Fruit fly (Drosophila melanogaster): ENCODE data around the gene Grip71.

Gene Grip71

dm6 chr2L:18708239-18708891 lies at the start of gene Grip71, which contains the start of gene Faf2 (continued):
- peak in 1 of 2 experiments; percentile 93 for TF ChIP-seq bsh (GFP tag; optimal IDR thresholded peaks at IDR 0.05)
- TF ChIP-seq Oaz (GFP tag; IDR thresholded peaks at IDR 0.05), result peak; percentile 89
- TF ChIP-seq CG15696 (tag; optimal IDR thresholded peaks at IDR 0.05), result peak; percentile 89
- TF ChIP-seq CG6854 (GFP tag; optimal IDR thresholded peaks at IDR 0.05), result no peak
- TF ChIP-seq CG16863 (GFP tag; optimal IDR thresholded peaks at IDR 0.05), result peak; percentile 76
- peak; percentile 86 for TF ChIP-seq CG8924 (tag; optimal IDR thresholded peaks at IDR 0.05)
- TF ChIP-seq dysf (GFP tag; IDR thresholded peaks at IDR 0.05), result peak; percentile 95
- peak; percentile 94 for TF ChIP-seq CG2120 (GFP tag; optimal IDR thresholded peaks at IDR 0.05)
- peak in 1 of 2 experiments; percentile 22 for TF ChIP-seq tll (GFP tag; optimal IDR thresholded peaks at IDR 0.05)
- TF ChIP-seq bab2 (GFP tag; optimal IDR thresholded peaks at IDR 0.05), result peak; percentile 89
- TF ChIP-seq so (GFP tag; IDR thresholded peaks at IDR 0.05), result peak; percentile 88
- TF ChIP-seq maf-S (GFP tag; optimal IDR thresholded peaks at IDR 0.05), result peak; percentile 81
- peak; percentile 87 for TF ChIP-seq nom (GFP tag; optimal IDR thresholded peaks at IDR 0.05)
- TF ChIP-seq jumu (GFP tag; optimal IDR thresholded peaks at IDR 0.05), result peak; percentile 80
- peak; percentile 97 for TF ChIP-seq CG34422 (GFP tag; IDR thresholded peaks at IDR 0.05)
- peak; percentile 17 for TF ChIP-seq cwo (GFP tag; optimal IDR thresholded peaks at IDR 0.05)
- TF ChIP-seq knrl (GFP tag; IDR thresholded peaks at IDR 0.05; ENCODE audit: partially characterized antibody), result peak; percentile 66
- TF ChIP-seq lab (GFP tag; optimal IDR thresholded peaks at IDR 0.05), result peak; percentile 85
- TF ChIP-seq CoRest (tag; optimal IDR thresholded peaks at IDR 0.05), result peak; percentile 96
- peak; percentile 83 for TF ChIP-seq sd (tag; optimal IDR thresholded peaks at IDR 0.05)
- no peak for TF ChIP-seq Doc3 (GFP tag; IDR thresholded peaks at IDR 0.05; ENCODE audit: partially characterized antibody)
- peak; percentile 51 for TF ChIP-seq TFAM (GFP tag; optimal IDR thresholded peaks at IDR 0.05)
- TF ChIP-seq crc (GFP tag; optimal IDR thresholded peaks at IDR 0.05), result peak; percentile 38
- TF ChIP-seq gt (GFP tag; IDR thresholded peaks at IDR 0.05), result peak; percentile 92
- peak; percentile 94 for TF ChIP-seq Awh (GFP tag; IDR thresholded peaks at IDR 0.05)
- peak; percentile 87 for TF ChIP-seq CG8944 (GFP tag; optimal IDR thresholded peaks at IDR 0.05)
- peak; percentile 96 for TF ChIP-seq sob (GFP tag; IDR thresholded peaks at IDR 0.05)
- TF ChIP-seq pita (GFP tag; optimal IDR thresholded peaks at IDR 0.05), result no peak
- TF ChIP-seq Camta (GFP tag; optimal IDR thresholded peaks at IDR 0.05), result peak; percentile 76
- peak; percentile 82 for TF ChIP-seq Meics (GFP tag; optimal IDR thresholded peaks at IDR 0.05)
- TF ChIP-seq ttk (GFP tag; IDR thresholded peaks at IDR 0.05), result peak; percentile 96
- peak; percentile 98 for TF ChIP-seq slbo (GFP tag; IDR thresholded peaks at IDR 0.05)
- TF ChIP-seq CG17912 (GFP tag; optimal IDR thresholded peaks at IDR 0.05), result peak; percentile 62
- peak; percentile 81 for TF ChIP-seq rib (GFP tag; IDR thresholded peaks at IDR 0.05)
- peak; percentile 96 for TF ChIP-seq CG14710 (tag; optimal IDR thresholded peaks at IDR 0.05)
- peak in 1 of 2 experiments; percentile 59 for TF ChIP-seq insv (GFP tag; optimal IDR thresholded peaks at IDR 0.05)
- peak; percentile 51; the same call in 2 of the 3 replicates for TF ChIP-seq CG16813 (GFP tag; IDR thresholded peaks at IDR 0.05; ENCODE audit: partially characterized antibody)
- peak; percentile 74 for TF ChIP-seq CG2875 (GFP tag; optimal IDR thresholded peaks at IDR 0.05)
- TF ChIP-seq Hr78 (GFP tag; optimal IDR thresholded peaks at IDR 0.05), result peak in 1 of 2 experiments; percentile 64
- peak; percentile 96 for TF ChIP-seq MESR4 (GFP tag; optimal IDR thresholded peaks at IDR 0.05)
- peak; percentile 92 for TF ChIP-seq CG7839 (tag; optimal IDR thresholded peaks at IDR 0.05)
- peak; percentile 96 for TF ChIP-seq CG9817 (tag; optimal IDR thresholded peaks at IDR 0.05)
- peak; percentile 98 for TF ChIP-seq CG17385 (GFP tag; optimal IDR thresholded peaks at IDR 0.05)
- no peak for TF ChIP-seq br (optimal IDR thresholded peaks at IDR 0.05)
- TF ChIP-seq Hey (tag; optimal IDR thresholded peaks at IDR 0.05), result peak; percentile 23
- peak; percentile 93 for TF ChIP-seq chn (GFP tag; optimal IDR thresholded peaks at IDR 0.05)
- peak; percentile 91 for TF ChIP-seq H2.0 (GFP tag; IDR thresholded peaks at IDR 0.05)
- TF ChIP-seq cato (GFP tag; optimal IDR thresholded peaks at IDR 0.05; ENCODE audit: borderline replicate concordance), result peak; percentile 74
